Worm (Caenorhabditis elegans) whole organism, L3 larva: ENCODE data around the gene F49E8.7.

ENCODE experiments used
- R02D3.7 ChIP-seq: fragments of 150-350 bp; optimal IDR thresholded peaks from 2 replicates; lab custom pipeline; 2014; ENCODE audit warnings: missing biosample characterization, missing genetic modification characterization
- ZK546.5 ChIP-seq: sonication (generic microtip); optimal IDR thresholded peaks from 2 replicates; lab custom pipeline; 2017; ENCODE audit warnings: missing biosample characterization, missing genetic modification characterization
- aly-2 ChIP-seq: fragments of 150-350 bp; optimal IDR thresholded peaks from 2 replicates; lab custom pipeline; 2014; ENCODE audit warnings: missing biosample characterization, missing genetic modification characterization
- ama-1 ChIP-seq: fragments of 150-350 bp; optimal IDR thresholded peaks from 2 replicates; lab custom pipeline; 2018
- egl-27 ChIP-seq: sonication (generic microtip); optimal IDR thresholded peaks from 4 replicates; lab custom pipeline; 2017; ENCODE audit warnings: missing biosample characterization, missing genetic modification reagents, missing genetic modification characterization
- elt-1 ChIP-seq: fragments of 150-350 bp; optimal IDR thresholded peaks from 2 replicates; lab custom pipeline; 2014; ENCODE audit warnings: missing biosample characterization, missing genetic modification characterization
- elt-2 ChIP-seq: sonication (generic microtip); optimal IDR thresholded peaks from 2 replicates; lab custom pipeline; 2016; ENCODE audit warnings: missing genetic modification reagents, mild to moderate bottlenecking, missing genetic modification characterization, missing compliant biosample characterization
- fkh-10 ChIP-seq: sonication (generic microtip); optimal IDR thresholded peaks from 2 replicates; lab custom pipeline; 2017; ENCODE audit warnings: missing biosample characterization, missing genetic modification reagents, missing genetic modification characterization
- lin-15B ChIP-seq: fragments of 150-350 bp; optimal IDR thresholded peaks from 2 replicates; lab custom pipeline; 2014; ENCODE audit warnings: missing biosample characterization, missing genetic modification characterization
- lin-39 ChIP-seq: fragments of 150-350 bp; optimal IDR thresholded peaks from 2 replicates; lab custom pipeline; 2018; ENCODE audit warnings: missing biosample characterization, missing genetic modification reagents, missing genetic modification characterization
- lsy-12 ChIP-seq: sonication (generic microtip); optimal IDR thresholded peaks from 2 replicates; lab custom pipeline; 2016; ENCODE audit warnings: mild to moderate bottlenecking, missing genetic modification characterization, missing compliant biosample characterization
- mml-1 ChIP-seq: fragments of 150-350 bp; sonication (generic microtip); optimal IDR thresholded peaks from 3 replicates; lab custom pipeline; 2014; ENCODE audit warnings: missing biosample characterization, missing genetic modification characterization
- nhr-23 ChIP-seq: fragments of 150-350 bp; optimal IDR thresholded peaks from 2 replicates; lab custom pipeline; 2014; ENCODE audit warnings: missing biosample characterization, missing genetic modification reagents, missing genetic modification characterization
- nhr-43 ChIP-seq: sonication (generic microtip); optimal IDR thresholded peaks from 2 replicates; lab custom pipeline; 2016; ENCODE audit warnings: mild to moderate bottlenecking, missing genetic modification characterization, missing compliant biosample characterization; ENCODE audit not compliant: poor library complexity, severe bottlenecking
- pha-4 ChIP-seq: fragments of 150-350 bp; optimal IDR thresholded peaks from 2 replicates; lab custom pipeline; 2014; ENCODE audit warnings: missing biosample characterization, missing genetic modification reagents, missing genetic modification characterization
- pqm-1 ChIP-seq: fragments of 150-350 bp; optimal IDR thresholded peaks from 2 replicates; lab custom pipeline; 2017; ENCODE audit warnings: missing biosample characterization, missing genetic modification characterization, inconsistent platforms
- tbx-2 ChIP-seq: sonication (generic microtip); optimal IDR thresholded peaks from 2 replicates; lab custom pipeline; 2016; ENCODE audit warnings: mild to moderate bottlenecking, missing genetic modification characterization, missing compliant biosample characterization

Gene F49E8.7

ce11 chrIV:7505866-7506488 lies 50.2 kb downstream of the F49E8.7 start:
- TF ChIP-seq lin-39 (tag; lab: Kevin White, UChicago): peak; percentile 25
- TF ChIP-seq egl-27 (tag; lab: Kevin White, UChicago): no peak
- no peak for TF ChIP-seq lin-15B (tag; lab: Kevin White, UChicago)
- peak; percentile 48 for TF ChIP-seq lsy-12 (tag; lab: Kevin White, UChicago)
- no peak for TF ChIP-seq elt-1 (tag; lab: Kevin White, UChicago)
- TF ChIP-seq nhr-43: peak; percentile 54
- TF ChIP-seq R02D3.7 (tag; lab: Kevin White, UChicago): peak; percentile 30
- TF ChIP-seq mml-1 (tag; lab: Kevin White, UChicago): no peak
- peak; percentile 65 for TF ChIP-seq pha-4 (tag; lab: Kevin White, UChicago)
- no peak for TF ChIP-seq ZK546.5 (tag; lab: Kevin White, UChicago)
- peak; percentile 95 for TF ChIP-seq ama-1 (lab: Kevin White, UChicago)
- TF ChIP-seq aly-2: peak; percentile 44
- TF ChIP-seq tbx-2 (tag; lab: Kevin White, UChicago): no peak
- TF ChIP-seq nhr-23 (tag; lab: Kevin White, UChicago): no peak
- TF ChIP-seq pqm-1 (tag; lab: Kevin White, UChicago): peak; percentile 4
- no peak for TF ChIP-seq fkh-10
- peak; percentile 38 for TF ChIP-seq elt-2 (tag; lab: Kevin White, UChicago)
